Worm (Caenorhabditis elegans): Measurements from ENCODE around the gene R02D5.6.

ce11 chrV:14495493-14495892 is 22.4 kb downstream of the R02D5.6 start:
- no peak for TF ChIP-seq nhr-237 (tag; optimal IDR thresholded peaks at IDR 0.05)
- no peak for TF ChIP-seq unc-55 (GFP tag; optimal IDR thresholded peaks at IDR 0.05)
- no peak for TF ChIP-seq mdl-1 (tag; optimal IDR thresholded peaks at IDR 0.05)
- TF ChIP-seq zag-1 (tag; optimal IDR thresholded peaks at IDR 0.05): no peak
- TF ChIP-seq lin-13 (GFP tag; optimal IDR thresholded peaks at IDR 0.05): no peak
- no peak for TF ChIP-seq snpc-4 (tag; optimal IDR thresholded peaks at IDR 0.05)
- TF ChIP-seq elt-3 (tag; optimal IDR thresholded peaks at IDR 0.05): no peak
- TF ChIP-seq elt-1 (tag; optimal IDR thresholded peaks at IDR 0.05): no peak
- no peak for TF ChIP-seq R02D3.7 (tag; optimal IDR thresholded peaks at IDR 0.05)
- no peak for TF ChIP-seq nhr-6 (tag; optimal IDR thresholded peaks at IDR 0.05)
- no peak for TF ChIP-seq lin-11 (tag; optimal IDR thresholded peaks at IDR 0.05)

All from whole organism, L2 larva.